Fruit fly (Drosophila melanogaster) whole organism, prepupa: Measurements from ENCODE around the gene CG14143.
"Not testable (repeated sequence)": the region's sequence is repeated elsewhere in the genome, so short reads cannot be mapped to it uniquely, and the experiment has no call there.

Source experiments
- CG10631 ChIP-seq: fragments of 200-800 bp; sonication (Bioruptor generic); optimal IDR thresholded peaks from 2 replicates; lab custom pipeline; 2016; ENCODE audit warnings: missing biosample characterization, missing genetic modification characterization
- CG10669 ChIP-seq: fragments of 200-800 bp; sonication (Bioruptor generic); optimal IDR thresholded peaks from 3 replicates; lab custom pipeline; 2018; ENCODE audit warnings: missing biosample characterization, mild to moderate bottlenecking, missing genetic modification characterization, moderate library complexity
- CG11762 ChIP-seq: fragments of 200-800 bp; sonication (Bioruptor generic); optimal IDR thresholded peaks from 3 replicates; lab custom pipeline; 2016; ENCODE audit warnings: missing biosample characterization, missing genetic modification characterization; ENCODE audit not compliant: insufficient read depth
- CG11902 ChIP-seq: fragments of 200-800 bp; sonication (Bioruptor generic); optimal IDR thresholded peaks from 3 replicates; lab custom pipeline; 2016; ENCODE audit warnings: missing biosample characterization, missing genetic modification characterization
- CG15336 ChIP-seq: fragments of 200-800 bp; sonication (Bioruptor generic); IDR thresholded peaks from 2 replicates; pipeline ENCODE4 v1.3.6; 2022; ENCODE audit warnings: missing biosample characterization, missing genetic modification characterization
- CG31627 ChIP-seq: fragments of 200-800 bp; sonication (Bioruptor generic); optimal IDR thresholded peaks from 3 replicates; lab custom pipeline; 2016; ENCODE audit warnings: missing biosample characterization, missing genetic modification characterization
- CG3919 ChIP-seq: fragments of 200-800 bp; sonication (Bioruptor generic); optimal IDR thresholded peaks from 3 replicates; lab custom pipeline; 2016; ENCODE audit warnings: missing biosample characterization, missing genetic modification characterization
- CG6163 ChIP-seq: fragments of 200-800 bp; sonication (Bioruptor generic); IDR thresholded peaks from 3 replicates; pipeline ENCODE4 v1.3.6; 2022; ENCODE audit warnings: missing biosample characterization, missing genetic modification characterization
- CG6792 ChIP-seq: fragments of 200-800 bp; sonication (Bioruptor generic); optimal IDR thresholded peaks from 3 replicates; lab custom pipeline; 2016; ENCODE audit warnings: missing biosample characterization, missing genetic modification characterization
- CG6808 ChIP-seq: fragments of 200-800 bp; sonication (Bioruptor generic); optimal IDR thresholded peaks from 3 replicates; lab custom pipeline; 2017; ENCODE audit warnings: missing biosample characterization, missing genetic modification characterization, mild to moderate bottlenecking, moderate library complexity, missing genetic modification reagents
- CG8119 ChIP-seq: fragments of 200-800 bp; sonication (Bioruptor generic); IDR thresholded peaks from 3 replicates; pipeline ENCODE4 v1.3.6; 2022; ENCODE audit warnings: missing biosample characterization, missing genetic modification characterization
- CG8319 ChIP-seq: fragments of 200-800 bp; sonication (Bioruptor generic); optimal IDR thresholded peaks from 3 replicates; lab custom pipeline; 2016; ENCODE audit warnings: missing biosample characterization, missing genetic modification characterization
- CG8632 ChIP-seq: fragments of 200-800 bp; sonication (Bioruptor generic); optimal IDR thresholded peaks from 3 replicates; lab custom pipeline; 2016; ENCODE audit warnings: missing biosample characterization, missing genetic modification characterization
- CG9139 ChIP-seq: fragments of 200-800 bp; sonication (Bioruptor generic); optimal IDR thresholded peaks from 3 replicates; lab custom pipeline; 2017; ENCODE audit warnings: missing biosample characterization, mild to moderate bottlenecking, missing genetic modification characterization
- Eip78C ChIP-seq: fragments of 200-800 bp; sonication (Bioruptor generic); peaks from one replicate; lab custom pipeline; 2016; ENCODE audit warnings: missing biosample characterization, missing genetic modification characterization
- Eip93F ChIP-seq: fragments of 200-800 bp; sonication (Bioruptor generic); optimal IDR thresholded peaks from 2 replicates; lab custom pipeline; 2016; ENCODE audit warnings: missing biosample characterization, mild to moderate bottlenecking, missing genetic modification characterization
- Ets21C ChIP-seq: fragments of 200-800 bp; sonication (Bioruptor generic); optimal IDR thresholded peaks from 3 replicates; lab custom pipeline; 2016; ENCODE audit warnings: missing biosample characterization, missing genetic modification characterization
- Ets96B ChIP-seq: fragments of 200-800 bp; optimal IDR thresholded peaks from 2 replicates; lab custom pipeline; 2019; ENCODE audit warnings: missing biosample characterization, mild to moderate bottlenecking, missing genetic modification characterization, moderate library complexity
- Gug ChIP-seq: fragments of 200-800 bp; sonication (Bioruptor generic); IDR thresholded peaks from 2 replicates; pipeline ENCODE4 v1.3.6; 2022; ENCODE audit warnings: missing biosample characterization, missing genetic modification characterization
- Met ChIP-seq: fragments of 200-800 bp; sonication (Bioruptor generic); optimal IDR thresholded peaks from 3 replicates; lab custom pipeline; 2016; ENCODE audit warnings: missing biosample characterization, missing genetic modification characterization
- OdsH ChIP-seq: fragments of 200-800 bp; sonication (Bioruptor generic); optimal IDR thresholded peaks from 3 replicates; lab custom pipeline; 2016; ENCODE audit warnings: missing biosample characterization, missing genetic modification characterization
- Sox102F ChIP-seq: fragments of 200-800 bp; sonication (Bioruptor generic); optimal IDR thresholded peaks from 2 replicates; lab custom pipeline; 2016; ENCODE audit warnings: missing biosample characterization, mild to moderate bottlenecking, missing genetic modification characterization
- Sox14 ChIP-seq: fragments of 200-800 bp; sonication (Bioruptor generic); optimal IDR thresholded peaks from 3 replicates; lab custom pipeline; 2016; ENCODE audit warnings: missing biosample characterization, missing genetic modification characterization
- Sox15 ChIP-seq: fragments of 200-800 bp; sonication (Bioruptor generic); optimal IDR thresholded peaks from 3 replicates; lab custom pipeline; 2016; ENCODE audit warnings: missing biosample characterization, missing genetic modification characterization
- achi ChIP-seq: fragments of 200-800 bp; sonication (Bioruptor generic); optimal IDR thresholded peaks from 3 replicates; lab custom pipeline; 2016; ENCODE audit warnings: missing biosample characterization, missing genetic modification characterization
- acj6 ChIP-seq: fragments of 200-800 bp; sonication (Bioruptor generic); optimal IDR thresholded peaks from 3 replicates; lab custom pipeline; 2016; ENCODE audit warnings: missing biosample characterization, missing genetic modification characterization
- cyc ChIP-seq: fragments of 200-800 bp; sonication (Bioruptor generic); optimal IDR thresholded peaks from 3 replicates; lab custom pipeline; 2016; ENCODE audit warnings: missing biosample characterization, missing genetic modification characterization
- dsx ChIP-seq: fragments of 200-800 bp; optimal IDR thresholded peaks from 3 replicates; lab custom pipeline; 2019; ENCODE audit warnings: missing biosample characterization, mild to moderate bottlenecking, missing genetic modification characterization, moderate library complexity; ENCODE audit not compliant: poor library complexity, severe bottlenecking
- esn ChIP-seq: fragments of 200-800 bp; sonication (Bioruptor generic); optimal IDR thresholded peaks from 2 replicates; lab custom pipeline; 2016; ENCODE audit warnings: missing biosample characterization, mild to moderate bottlenecking, missing genetic modification characterization, moderate library complexity
- fd59A ChIP-seq: fragments of 200-800 bp; sonication (Bioruptor generic); optimal IDR thresholded peaks from 2 replicates; lab custom pipeline; 2017; ENCODE audit warnings: missing biosample characterization, mild to moderate bottlenecking, missing genetic modification characterization, missing genetic modification reagents
- fd85E ChIP-seq: fragments of 200-800 bp; sonication (Bioruptor generic); optimal IDR thresholded peaks from 3 replicates; lab custom pipeline; 2016; ENCODE audit warnings: missing biosample characterization, missing genetic modification characterization
- fkh ChIP-seq: fragments of 200-800 bp; sonication (Bioruptor generic); optimal IDR thresholded peaks from 3 replicates; lab custom pipeline; 2017; ENCODE audit warnings: missing biosample characterization, mild to moderate bottlenecking, missing genetic modification characterization, moderate library complexity
- lz ChIP-seq: fragments of 200-800 bp; sonication (Bioruptor generic); optimal IDR thresholded peaks from 3 replicates; lab custom pipeline; 2016; ENCODE audit warnings: missing biosample characterization, missing genetic modification characterization
- net ChIP-seq: fragments of 200-800 bp; sonication (Bioruptor generic); optimal IDR thresholded peaks from 3 replicates; lab custom pipeline; 2016; ENCODE audit warnings: missing biosample characterization, missing genetic modification characterization
- salr ChIP-seq, 2 experiments: fragments of 200-800 bp; sonication (Bioruptor generic); optimal IDR thresholded peaks; 3 replicates each; lab custom pipeline; 2016 to 2018; ENCODE audit warnings: missing biosample characterization in 2 of 2, missing genetic modification characterization in 2 of 2, mild to moderate bottlenecking in 1 of 2
- spab ChIP-seq: fragments of 200-800 bp; sonication (Bioruptor generic); optimal IDR thresholded peaks from 2 replicates; lab custom pipeline; 2017; ENCODE audit warnings: missing biosample characterization, mild to moderate bottlenecking, missing genetic modification characterization, missing genetic modification reagents
- ss ChIP-seq, 2 experiments: fragments of 200-800 bp; sonication (Bioruptor generic); optimal IDR thresholded peaks; 2 replicates in 1 of 2; 3 replicates in 1 of 2; lab custom pipeline; 2017 to 2018; ENCODE audit warnings: mild to moderate bottlenecking in 2 of 2, missing biosample characterization in 2 of 2, missing genetic modification characterization in 2 of 2, moderate library complexity in 1 of 2
- svp ChIP-seq: fragments of 200-800 bp; sonication (Bioruptor generic); peaks from one replicate; lab custom pipeline; 2016; ENCODE audit warnings: missing biosample characterization, missing genetic modification characterization

CG14143 gene

DNA sequence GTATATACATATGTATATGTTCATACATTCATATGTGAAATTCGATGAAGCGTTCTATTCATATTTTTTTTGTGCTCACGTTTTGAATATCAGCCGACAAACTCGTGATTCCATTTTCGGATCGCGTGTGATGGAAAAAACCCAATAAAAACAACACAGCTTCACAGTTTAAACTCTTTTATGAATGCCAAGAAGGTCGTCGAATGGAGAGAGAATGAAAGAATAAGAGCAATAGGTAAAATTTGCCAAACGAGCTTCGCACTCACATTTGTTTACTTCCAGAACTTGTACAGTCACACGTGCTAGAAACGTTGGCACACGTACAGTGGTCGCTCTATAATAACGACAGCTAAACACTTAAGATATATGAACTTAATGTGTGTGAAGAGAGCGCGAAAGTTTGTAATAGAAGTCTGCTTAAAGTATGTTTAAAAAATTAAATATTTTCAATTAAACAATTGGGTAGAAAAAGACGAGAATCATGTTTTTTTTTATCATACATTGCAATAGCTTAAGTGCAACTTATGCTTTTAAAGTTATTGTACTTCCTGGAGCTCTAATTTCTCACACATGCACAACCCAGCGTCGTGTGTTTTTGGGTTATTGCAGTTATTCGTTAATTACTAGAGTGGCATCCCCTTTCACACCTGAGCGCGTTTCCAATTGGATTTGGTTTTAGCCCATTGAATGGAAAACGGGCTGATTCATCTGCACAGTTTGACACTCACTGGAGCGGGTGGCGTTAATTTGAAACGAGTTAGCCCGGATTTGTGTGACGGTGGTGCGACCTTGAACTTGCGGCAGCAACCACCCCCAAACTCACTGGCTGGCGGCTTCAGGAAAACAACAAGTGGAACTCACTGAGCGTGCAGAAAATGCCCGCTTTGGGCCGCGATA is 8.9 kb upstream of the CG14143 start:
- TF ChIP-seq CG9139 (GFP tag; lab: Kevin White, UChicago) (no peak), CG6163 (GFP tag; lab: Robert Waterston, UW) (no peak), CG10631 (GFP tag; lab: Kevin White, UChicago) (no peak), CG10669 (no peak), fkh (GFP tag; lab: Kevin White, UChicago) (peak; percentile 8), Sox15 (GFP tag; lab: Kevin White, UChicago) (no peak), fd59A (no peak)

- TF ChIP-seq CG10631 (GFP tag; lab: Kevin White, UChicago) (no peak), net (GFP tag; lab: Kevin White, UChicago) (no peak), lz (GFP tag; lab: Kevin White, UChicago) (no peak), Sox102F (GFP tag; lab: Kevin White, UChicago) (no peak), CG8119 (no peak), achi (GFP tag; lab: Kevin White, UChicago) (no peak), CG3919 (GFP tag; lab: Kevin White, UChicago) (no peak), Sox14 (no peak), cyc (GFP tag; lab: Kevin White, UChicago) (no peak), acj6 (GFP tag; lab: Kevin White, UChicago) (no peak), OdsH (GFP tag; lab: Kevin White, UChicago) (no peak), Ets21C (GFP tag; lab: Kevin White, UChicago) (no peak), CG11762 (GFP tag; lab: Kevin White, UChicago) (no peak)
Observed at dm6 chr3L:11130535-11130934, 4.3 kb upstream of the CG14143 start, which contains the start of gene nol. Gene nol, plus strand, starts transcription at chr3L:11130835.

DNA sequence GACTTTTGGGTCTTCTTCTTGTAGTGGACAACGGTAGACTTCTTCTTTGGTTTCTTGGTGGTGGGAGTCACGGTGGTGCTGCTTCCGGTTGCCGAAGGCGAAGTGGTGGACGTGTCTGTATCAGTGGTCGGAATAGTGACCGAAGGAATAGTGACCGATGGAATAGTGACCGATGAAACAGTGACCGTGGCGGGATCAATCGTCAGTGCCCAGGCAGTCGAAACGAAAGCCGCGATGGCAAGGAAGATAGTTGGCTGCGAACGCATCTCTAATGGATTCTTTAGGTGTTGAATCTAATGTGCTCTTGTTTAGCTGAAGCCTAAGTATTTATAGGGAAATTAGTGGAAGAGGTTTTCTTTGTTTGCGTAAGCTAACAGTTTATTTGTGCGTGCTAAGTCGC is 2.7 kb upstream of the CG14143 start, which contains the start of gene CG32074:
TSS of gene CG32074 (minus strand) at position 268 of the 400 bp plus-strand sequence.
- TF ChIP-seq lz (GFP tag; lab: Kevin White, UChicago); Eip93F (GFP tag; lab: Kevin White, UChicago); ss (GFP tag; optimal IDR thresholded peaks at IDR 0.05; lab: Kevin White, UChicago): not testable (repeated sequence)
- TF ChIP-seq, all 60 proteins: peak for 0; not testable (repeated sequence) for 60

DNA sequence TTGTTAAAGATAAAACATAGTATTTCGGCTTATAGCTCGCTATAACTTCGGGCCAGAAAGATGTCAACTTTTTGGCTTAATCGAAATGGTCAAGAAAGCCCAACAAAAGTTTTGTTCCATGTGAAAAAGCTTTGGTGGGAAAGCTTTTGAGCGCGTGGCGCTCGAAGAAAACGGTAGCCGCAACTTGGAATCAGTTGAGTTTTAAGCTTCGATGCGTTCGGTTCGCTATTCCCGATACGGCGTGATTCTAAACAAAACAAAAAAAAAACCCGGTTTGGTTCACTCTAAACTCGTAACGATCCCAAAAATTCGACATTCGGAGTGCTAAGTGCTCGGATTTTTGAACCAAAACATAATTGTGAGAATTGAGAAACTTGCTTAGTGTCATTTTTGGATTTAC is 1.1 kb downstream of the CG14143 start, which contains the start of gene IRSp53:
TSS of gene IRSp53 (plus strand) at position 204 of the 400 bp plus-strand sequence.
- TF ChIP-seq CG31627 (GFP tag; lab: Kevin White, UChicago) = no peak
- TF ChIP-seq CG15336 (GFP tag; lab: Robert Waterston, UW) = peak; percentile 27; the same call in 1 of the 2 replicates
- TF ChIP-seq dsx (GFP tag; lab: Kevin White, UChicago) = no peak
- no peak for TF ChIP-seq fd85E (GFP tag; lab: Kevin White, UChicago)
- TF ChIP-seq CG8632 (GFP tag; lab: Kevin White, UChicago) = no peak
- no peak for TF ChIP-seq CG11902

DNA sequence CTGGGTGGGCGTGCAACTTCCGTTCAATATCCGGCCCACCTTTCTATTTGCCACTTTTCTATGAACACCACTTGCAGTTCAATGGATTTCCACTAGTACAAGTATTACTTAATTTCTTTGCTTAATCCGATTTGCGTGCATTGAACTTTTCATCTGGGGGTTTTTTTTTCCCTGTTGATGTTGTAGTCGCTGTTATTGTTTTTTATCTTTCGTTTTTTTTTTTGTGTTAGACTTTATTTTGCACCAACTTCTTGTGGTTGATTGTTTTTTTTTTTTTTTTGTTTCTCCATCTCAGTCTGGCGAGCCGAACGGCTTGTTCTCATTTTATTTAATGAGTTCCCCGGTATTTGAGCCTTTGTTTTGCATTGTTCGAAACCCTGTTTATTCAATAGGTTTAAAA is 1.6 kb downstream of the CG14143 start:
- TF ChIP-seq CG11902 (no peak), achi (GFP tag; lab: Kevin White, UChicago) (no peak), CG10669 (no peak), CG6808 (GFP tag; lab: Kevin White, UChicago) (peak; percentile 68), ss (GFP tag; optimal IDR thresholded peaks at IDR 0.05; lab: Kevin White, UChicago) (peak; percentile 66 to 74), spab (GFP tag; lab: Kevin White, UChicago) (no peak), acj6 (GFP tag; lab: Kevin White, UChicago) (no peak), CG8632 (GFP tag; lab: Kevin White, UChicago) (peak; percentile 46), CG15336 (GFP tag; lab: Robert Waterston, UW) (0 out of 2 replicates have a peak, but pooled peaks have one; percentile 7), Ets21C (GFP tag; lab: Kevin White, UChicago) (no peak), CG6792 (no peak), CG31627 (GFP tag; lab: Kevin White, UChicago) (no peak), CG8119 (no peak), CG8319 (GFP tag; lab: Kevin White, UChicago) (no peak), Eip93F (GFP tag; lab: Kevin White, UChicago) (no peak), Met (no peak), salr (GFP tag; optimal IDR thresholded peaks at IDR 0.05; lab: Kevin White, UChicago) (no peak), svp (GFP tag; lab: Kevin White, UChicago) (no peak), Sox102F (GFP tag; lab: Kevin White, UChicago) (no peak), Ets96B (no peak), Gug (GFP tag; lab: Robert Waterston, UW) (no peak), lz (GFP tag; lab: Kevin White, UChicago) (no peak), esn (GFP tag; lab: Kevin White, UChicago) (no peak), Eip78C (GFP tag; lab: Kevin White, UChicago) (peak; percentile 70), CG9139 (GFP tag; lab: Kevin White, UChicago) (peak; percentile 63), dsx (GFP tag; lab: Kevin White, UChicago) (peak; percentile 52)
